3 fruit fly cellular contexts compared by ENCODE assay signal in genomic region chr3L:14329042-14329441, dm6.
TF ChIP-seq lines count a peak whose summit lies in the region.

CG13482 (plus strand) TSS chr3L:14329346.

- TF ChIP-seq CTCF in whole organism, embryonic (GFP tag; optimal IDR thresholded peaks at IDR 0.05; lab: Kevin White, UChicago), result no peak

TF ChIP-seq in whole organism, adult, 20 proteins besides CTCF, POLR2A, EP300 and RAD21:
- peak; percentile 96 for TF ChIP-seq kay (GFP tag; lab: Kevin White, UChicago; ENCODE audit: borderline replicate concordance)
- no peak for TF ChIP-seq CG7045 (GFP tag; optimal IDR thresholded peaks at IDR 0.05; lab: Kevin White, UChicago)
TF ChIP-seq in whole organism, adult: peak in this region for 1.

TF ChIP-seq in whole organism, embryonic, 481 proteins besides CTCF, POLR2A, EP300 and RAD21:
- peak; percentile 49 for TF ChIP-seq mirr (GFP tag; optimal IDR thresholded peaks at IDR 0.05; lab: Kevin White, UChicago)
- TF ChIP-seq fu2 (GFP tag; optimal IDR thresholded peaks at IDR 0.05; lab: Kevin White, UChicago), result no peak
- TF ChIP-seq CG6813 (GFP tag; optimal IDR thresholded peaks at IDR 0.05; lab: Kevin White, UChicago), result no peak
- TF ChIP-seq exex (tag; optimal IDR thresholded peaks at IDR 0.05; lab: Kevin White, UChicago), result peak; percentile 56
- no peak for TF ChIP-seq CG13894 (tag; optimal IDR thresholded peaks at IDR 0.05; lab: Kevin White, UChicago)
- no peak for TF ChIP-seq stc (GFP tag; IDR thresholded peaks at IDR 0.05; lab: Robert Waterston, UW)
- no peak for TF ChIP-seq CG6791 (GFP tag; IDR thresholded peaks at IDR 0.05; lab: Robert Waterston, UW; ENCODE audit: partially characterized antibody)
- TF ChIP-seq CG14050 (GFP tag; IDR thresholded peaks at IDR 0.05; lab: Robert Waterston, UW), result no peak
- no peak for TF ChIP-seq Poxn (GFP tag; IDR thresholded peaks at IDR 0.05; lab: Robert Waterston, UW)
- TF ChIP-seq CG10274 (GFP tag; optimal IDR thresholded peaks at IDR 0.05; lab: Kevin White, UChicago), result no peak
- no peak for TF ChIP-seq Abd-B (GFP tag; optimal IDR thresholded peaks at IDR 0.05; lab: Kevin White, UChicago)
- no peak for TF ChIP-seq Camta (GFP tag; optimal IDR thresholded peaks at IDR 0.05; lab: Kevin White, UChicago)
- TF ChIP-seq Gsc (GFP tag; IDR thresholded peaks at IDR 0.05; lab: Robert Waterston, UW), result no peak
- TF ChIP-seq Dad (GFP tag; optimal IDR thresholded peaks at IDR 0.05; lab: Kevin White, UChicago), result no peak
- TF ChIP-seq br (optimal IDR thresholded peaks at IDR 0.05; lab: Kevin White, UChicago), result no peak
- no peak for TF ChIP-seq NC2α (GFP tag; optimal IDR thresholded peaks at IDR 0.05; lab: Kevin White, UChicago)
- no peak for TF ChIP-seq CG13287 (GFP tag; IDR thresholded peaks at IDR 0.05; lab: Robert Waterston, UW; ENCODE audit: partially characterized antibody)
- no peak for TF ChIP-seq tup (GFP tag; optimal IDR thresholded peaks at IDR 0.05; lab: Kevin White, UChicago)
- no peak for TF ChIP-seq Dll (GFP tag; IDR thresholded peaks at IDR 0.05; lab: Robert Waterston, UW; ENCODE audit: partially characterized antibody)
- no peak for TF ChIP-seq E2f1 (GFP tag; IDR thresholded peaks at IDR 0.05; lab: Robert Waterston, UW)
- TF ChIP-seq emc (GFP tag; optimal IDR thresholded peaks at IDR 0.05; lab: Kevin White, UChicago), result no peak
- peak; percentile 71 for TF ChIP-seq GATAe (GFP tag; conservative IDR thresholded peaks at IDR 0.05; lab: Robert Waterston, UW)
- TF ChIP-seq grn (GFP tag; optimal IDR thresholded peaks at IDR 0.05; lab: Kevin White, UChicago), result peak; percentile 0
- TF ChIP-seq Tbp (GFP tag; optimal IDR thresholded peaks at IDR 0.05; lab: Kevin White, UChicago), result no peak
- no peak for TF ChIP-seq CG8290 (GFP tag; optimal IDR thresholded peaks at IDR 0.05; lab: Kevin White, UChicago)
- TF ChIP-seq CG8290 (tag; optimal IDR thresholded peaks at IDR 0.05; lab: Kevin White, UChicago), result no peak
- no peak for TF ChIP-seq toy (GFP tag; IDR thresholded peaks at IDR 0.05; lab: Robert Waterston, UW)
- TF ChIP-seq Sry-β (GFP tag; optimal IDR thresholded peaks at IDR 0.05; lab: Kevin White, UChicago), result no peak
- TF ChIP-seq CG18262 (tag; optimal IDR thresholded peaks at IDR 0.05; lab: Kevin White, UChicago), result no peak
- TF ChIP-seq Xbp1 (GFP tag; optimal IDR thresholded peaks at IDR 0.05; lab: Kevin White, UChicago), result no peak
- TF ChIP-seq Ptx1 (GFP tag; IDR thresholded peaks at IDR 0.05; lab: Robert Waterston, UW), result no peak
- no peak for TF ChIP-seq zfh1 (GFP tag; IDR thresholded peaks at IDR 0.05; lab: Robert Waterston, UW)
- no peak for TF ChIP-seq CG10462 (GFP tag; optimal IDR thresholded peaks at IDR 0.05; lab: Kevin White, UChicago)
- no peak for TF ChIP-seq CG4360 (GFP tag; IDR thresholded peaks at IDR 0.05; lab: Robert Waterston, UW)
- no peak for TF ChIP-seq Xrp1 (GFP tag; IDR thresholded peaks at IDR 0.05; lab: Robert Waterston, UW)
- TF ChIP-seq p53 (GFP tag; optimal IDR thresholded peaks at IDR 0.05; lab: Kevin White, UChicago), result no peak
- TF ChIP-seq Oaz (GFP tag; IDR thresholded peaks at IDR 0.05; lab: Robert Waterston, UW), result no peak
- no peak for TF ChIP-seq CG8765 (GFP tag; IDR thresholded peaks at IDR 0.05; lab: Robert Waterston, UW)
- peak; percentile 56 for TF ChIP-seq sug (tag; optimal IDR thresholded peaks at IDR 0.05; lab: Kevin White, UChicago)
- no peak for TF ChIP-seq CG6254 (GFP tag; optimal IDR thresholded peaks at IDR 0.05; lab: Kevin White, UChicago)

TF ChIP-seq in whole organism, wandering third instar larva, 38 proteins besides CTCF, POLR2A, EP300 and RAD21:
- peak; percentile 42 for TF ChIP-seq Dfd (GFP tag; optimal IDR thresholded peaks at IDR 0.05; lab: Kevin White, UChicago)
- no peak for TF ChIP-seq Hnf4 (GFP tag; optimal IDR thresholded peaks at IDR 0.05; lab: Kevin White, UChicago)
- no peak for TF ChIP-seq tai (GFP tag; optimal IDR thresholded peaks at IDR 0.05; lab: Kevin White, UChicago)
- no peak for TF ChIP-seq sv (GFP tag; optimal IDR thresholded peaks at IDR 0.05; lab: Kevin White, UChicago)
- no peak for TF ChIP-seq pan (optimal IDR thresholded peaks at IDR 0.05; lab: Kevin White, UChicago)
- no peak for TF ChIP-seq N (GFP tag; optimal IDR thresholded peaks at IDR 0.05; lab: Kevin White, UChicago)
- TF ChIP-seq CrebA (GFP tag; optimal IDR thresholded peaks at IDR 0.05; lab: Kevin White, UChicago; ENCODE audit: borderline replicate concordance), result no peak
- no peak for TF ChIP-seq Hr83 (GFP tag; optimal IDR thresholded peaks at IDR 0.05; lab: Kevin White, UChicago; ENCODE audit: poor library complexity, severe bottlenecking)
- TF ChIP-seq dmrt93B (GFP tag; optimal IDR thresholded peaks at IDR 0.05; lab: Kevin White, UChicago), result no peak
- no peak for TF ChIP-seq Rel (GFP tag; optimal IDR thresholded peaks at IDR 0.05; lab: Kevin White, UChicago)
- TF ChIP-seq Rel (tag; optimal IDR thresholded peaks at IDR 0.05; lab: Kevin White, UChicago), result peak; percentile 95
- no peak for TF ChIP-seq HLH106 (tag; optimal IDR thresholded peaks at IDR 0.05; lab: Kevin White, UChicago)
